Worm (Caenorhabditis elegans) whole organism, L1 larva: ENCODE results near the gene spr-3.
A peak's percentile ranks its signal among the peaks of the same experiment; 100 is the strongest.

ENCODE experiments used
- C04F5.9 ChIP-seq: sonication (generic microtip); optimal IDR thresholded peaks from 2 replicates; lab custom pipeline; 2016; ENCODE audit warnings: missing genetic modification characterization, missing compliant biosample characterization
- C16A3.4 ChIP-seq: fragments of 150-350 bp; optimal IDR thresholded peaks from 2 replicates; lab custom pipeline; 2014; ENCODE audit warnings: missing biosample characterization, missing genetic modification characterization
- F16B12.6 ChIP-seq: fragments of 150-350 bp; optimal IDR thresholded peaks from 2 replicates; lab custom pipeline; 2014; ENCODE audit warnings: missing biosample characterization, missing genetic modification characterization
- Y116A8C.19 ChIP-seq: sonication (generic microtip); optimal IDR thresholded peaks from 2 replicates; lab custom pipeline; 2016; ENCODE audit warnings: missing compliant biosample characterization, missing genetic modification characterization, borderline replicate concordance
- aha-1 ChIP-seq: fragments of 150-350 bp; optimal IDR thresholded peaks from 2 replicates; lab custom pipeline; 2014; ENCODE audit warnings: missing biosample characterization, missing genetic modification characterization
- alr-1 ChIP-seq: fragments of 200-800 bp; sonication (Bioruptor generic); optimal IDR thresholded peaks from 2 replicates; lab custom pipeline; 2018; ENCODE audit warnings: borderline replicate concordance, mild to moderate bottlenecking, missing genetic modification characterization, missing compliant biosample characterization
- ceh-82 ChIP-seq, 3 experiments: fragments of 150-350 bp in 1 of 3; sonication (generic microtip) in 2 of 3; optimal IDR thresholded peaks; 2 replicates each; lab custom pipeline; 2014 to 2017; ENCODE audit warnings: missing biosample characterization in 3 of 3, missing genetic modification characterization in 3 of 3
- ceh-88 ChIP-seq: fragments of 200-800 bp; sonication (Bioruptor generic); IDR thresholded peaks from 2 replicates; pipeline ENCODE4 v1.3.6; 2022; ENCODE audit warnings: missing genetic modification characterization, missing compliant biosample characterization
- ceh-90 ChIP-seq: sonication (generic microtip); optimal IDR thresholded peaks from 2 replicates; lab custom pipeline; 2016; ENCODE audit warnings: missing genetic modification characterization, missing compliant biosample characterization
- dpl-1 ChIP-seq, 3 experiments: fragments of 150-350 bp in 2 of 3; sonication (generic microtip) in 1 of 3; optimal IDR thresholded peaks; 2 replicates each; lab custom pipeline; 2014 to 2017; ENCODE audit warnings: missing biosample characterization in 3 of 3, missing genetic modification characterization in 3 of 3, missing genetic modification reagents in 3 of 3
- dsc-1 ChIP-seq: sonication (generic microtip); optimal IDR thresholded peaks from 2 replicates; lab custom pipeline; 2016; ENCODE audit warnings: mild to moderate bottlenecking, missing genetic modification characterization, missing compliant biosample characterization
- egl-13 ChIP-seq: sonication (generic microtip); optimal IDR thresholded peaks from 2 replicates; lab custom pipeline; 2016; ENCODE audit warnings: missing genotype, missing genetic modification reagents, missing genetic modification characterization, missing compliant biosample characterization
- egl-27 ChIP-seq, 2 experiments: fragments of 150-350 bp in 1 of 2; sonication (generic microtip); optimal IDR thresholded peaks; 3 replicates each; lab custom pipeline; 2017 to 2018; ENCODE audit warnings: missing biosample characterization in 2 of 2, missing genetic modification characterization in 2 of 2, missing genetic modification reagents in 2 of 2
- elt-2 ChIP-seq: sonication (generic microtip); optimal IDR thresholded peaks from 2 replicates; lab custom pipeline; 2016; ENCODE audit warnings: missing genetic modification characterization, mild to moderate bottlenecking, inconsistent platforms, missing compliant biosample characterization, missing genetic modification reagents
- fkh-10 ChIP-seq: sonication (generic microtip); optimal IDR thresholded peaks from 2 replicates; lab custom pipeline; 2017; ENCODE audit warnings: missing biosample characterization, missing genetic modification reagents, missing genetic modification characterization
- fkh-4 ChIP-seq: sonication (generic microtip); optimal IDR thresholded peaks from 2 replicates; lab custom pipeline; 2016; ENCODE audit warnings: missing compliant biosample characterization, missing genetic modification characterization, borderline replicate concordance
- fos-1 ChIP-seq: fragments of 150-350 bp; optimal IDR thresholded peaks from 2 replicates; lab custom pipeline; 2014; ENCODE audit warnings: missing biosample characterization, missing genetic modification characterization
- hlh-17 ChIP-seq: fragments of 200-800 bp; sonication (Bioruptor generic); optimal IDR thresholded peaks from 2 replicates; lab custom pipeline; 2018; ENCODE audit warnings: missing genetic modification characterization, mild to moderate bottlenecking, missing compliant biosample characterization, moderate library complexity, borderline replicate concordance
- hpl-2 ChIP-seq: fragments of 150-350 bp; optimal IDR thresholded peaks from 2 replicates; lab custom pipeline; 2014; ENCODE audit warnings: missing biosample characterization, missing genetic modification reagents, missing genetic modification characterization
- irx-1 ChIP-seq: sonication (generic microtip); optimal IDR thresholded peaks from 2 replicates; lab custom pipeline; 2016; ENCODE audit warnings: missing genetic modification characterization, missing compliant biosample characterization
- isw-1 ChIP-seq: fragments of 200-800 bp; sonication (Bioruptor generic); IDR thresholded peaks from 2 replicates; pipeline ENCODE4 v1.3.6; 2022; ENCODE audit warnings: missing genetic modification characterization, missing compliant biosample characterization
- jun-1 ChIP-seq: fragments of 150-350 bp; optimal IDR thresholded peaks from 2 replicates; lab custom pipeline; 2014; ENCODE audit warnings: missing biosample characterization, missing genetic modification reagents, missing genetic modification characterization
- lin-15B ChIP-seq: fragments of 150-350 bp; sonication (generic microtip); optimal IDR thresholded peaks from 3 replicates; lab custom pipeline; 2014; ENCODE audit warnings: missing biosample characterization, missing genetic modification characterization
- mab-9 ChIP-seq: fragments of 200-800 bp; sonication (Bioruptor generic); IDR thresholded peaks from 2 replicates; pipeline ENCODE4 v1.3.6; 2022; ENCODE audit warnings: missing genetic modification reagents, missing genetic modification characterization, missing compliant biosample characterization
- mef-2 ChIP-seq: fragments of 150-350 bp; optimal IDR thresholded peaks from 2 replicates; lab custom pipeline; 2014; ENCODE audit warnings: missing biosample characterization, missing genetic modification characterization
- nhr-11 ChIP-seq: fragments of 150-350 bp; optimal IDR thresholded peaks from 2 replicates; lab custom pipeline; 2014; ENCODE audit warnings: missing biosample characterization, missing genetic modification characterization
- nhr-20 ChIP-seq: sonication (generic microtip); optimal IDR thresholded peaks from 2 replicates; lab custom pipeline; 2016; ENCODE audit warnings: mild to moderate bottlenecking, missing genetic modification characterization, missing compliant biosample characterization
- nhr-28 ChIP-seq: fragments of 150-350 bp; optimal IDR thresholded peaks from 2 replicates; lab custom pipeline; 2014; ENCODE audit warnings: missing biosample characterization, missing genetic modification characterization
- nhr-47 ChIP-seq: sonication (generic microtip); optimal IDR thresholded peaks from 2 replicates; lab custom pipeline; 2016; ENCODE audit warnings: mild to moderate bottlenecking, missing genetic modification characterization, moderate library complexity, missing compliant biosample characterization
- nhr-77 ChIP-seq: fragments of 150-350 bp; optimal IDR thresholded peaks from 2 replicates; lab custom pipeline; 2014; ENCODE audit warnings: missing biosample characterization, missing genetic modification characterization
- nhr-85 ChIP-seq: sonication (generic microtip); peaks from one replicate; lab custom pipeline; 2016; ENCODE audit warnings: missing genetic modification characterization, inconsistent platforms, missing compliant biosample characterization
- nhr-90 ChIP-seq: sonication (generic microtip); optimal IDR thresholded peaks from 2 replicates; lab custom pipeline; 2016; ENCODE audit warnings: mild to moderate bottlenecking, missing genetic modification characterization, missing compliant biosample characterization; ENCODE audit not compliant: poor library complexity
- pag-3 ChIP-seq: sonication (generic microtip); optimal IDR thresholded peaks from 2 replicates; lab custom pipeline; 2017; ENCODE audit warnings: missing genetic modification characterization, mild to moderate bottlenecking, missing compliant biosample characterization, antibody characterized with exemption, borderline replicate concordance; ENCODE audit not compliant: insufficient read depth
- pax-3 ChIP-seq: fragments of 200-800 bp; sonication (Bioruptor generic); optimal IDR thresholded peaks from 2 replicates; lab custom pipeline; 2018; ENCODE audit warnings: mild to moderate bottlenecking, missing genetic modification characterization, moderate library complexity, missing compliant biosample characterization
- skn-1 ChIP-seq: fragments of 150-350 bp; optimal IDR thresholded peaks from 2 replicates; lab custom pipeline; 2014; ENCODE audit warnings: missing biosample characterization, missing genetic modification characterization
- snu-23 ChIP-seq: sonication (generic microtip); optimal IDR thresholded peaks from 2 replicates; lab custom pipeline; 2016; ENCODE audit warnings: missing genetic modification characterization, missing compliant biosample characterization
- sox-4 ChIP-seq: sonication (generic microtip); optimal IDR thresholded peaks from 2 replicates; lab custom pipeline; 2016; ENCODE audit warnings: missing genetic modification characterization, missing compliant biosample characterization
- sptf-1 ChIP-seq: fragments of 150-350 bp; optimal IDR thresholded peaks from 2 replicates; lab custom pipeline; 2014; ENCODE audit warnings: missing biosample characterization, missing genetic modification characterization
- swsn-7 ChIP-seq: sonication (generic microtip); optimal IDR thresholded peaks from 2 replicates; lab custom pipeline; 2016; ENCODE audit warnings: missing genetic modification characterization, missing compliant biosample characterization
- tbx-2 ChIP-seq: sonication (generic microtip); optimal IDR thresholded peaks from 2 replicates; lab custom pipeline; 2016; ENCODE audit warnings: missing genetic modification characterization, missing compliant biosample characterization
- unc-130 ChIP-seq: fragments of 150-350 bp; optimal IDR thresholded peaks from 2 replicates; lab custom pipeline; 2017; ENCODE audit warnings: missing biosample characterization, missing genetic modification characterization, inconsistent platforms
- unc-30 ChIP-seq: sonication (generic microtip); optimal IDR thresholded peaks from 2 replicates; lab custom pipeline; 2017; ENCODE audit warnings: missing biosample characterization, missing genetic modification characterization
- unc-98 ChIP-seq: fragments of 200-800 bp; sonication (Bioruptor generic); IDR thresholded peaks from 2 replicates; pipeline ENCODE4 v1.3.6; 2022; ENCODE audit warnings: missing genetic modification characterization, missing compliant biosample characterization
- zag-1 ChIP-seq: fragments of 150-350 bp; optimal IDR thresholded peaks from 2 replicates; lab custom pipeline; 2014; ENCODE audit warnings: missing biosample characterization, missing genetic modification characterization
- ztf-11 ChIP-seq, 2 experiments: sonication (generic microtip); optimal IDR thresholded peaks; 2 replicates each; lab custom pipeline; 2016 to 2017; ENCODE audit warnings: missing genetic modification characterization in 2 of 2, missing biosample characterization in 1 of 2, missing compliant biosample characterization in 1 of 2

The spr-3 gene

DNA sequence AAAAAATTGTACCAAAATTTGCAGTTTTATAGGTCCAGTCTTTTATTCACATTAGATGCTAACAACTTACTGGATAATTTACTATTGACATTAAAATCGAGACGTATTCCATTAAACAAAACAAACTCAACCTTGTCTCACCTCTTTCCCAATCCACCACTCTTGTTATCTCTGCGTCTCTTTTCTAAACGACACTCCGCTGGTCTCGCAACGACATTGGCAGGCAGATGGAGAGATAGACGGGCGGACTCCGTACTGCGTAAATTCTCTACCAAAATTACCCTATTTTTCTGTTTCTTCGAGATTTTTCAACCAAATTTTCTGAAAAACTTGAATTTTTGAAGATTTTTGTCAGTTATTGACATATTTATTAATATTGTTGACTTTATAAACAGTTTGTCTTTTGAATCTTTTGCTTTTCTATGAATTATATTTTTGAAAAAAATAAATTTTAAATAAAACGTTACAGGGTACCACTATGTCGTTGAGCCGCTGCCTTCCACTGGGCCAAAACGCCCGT, 44.5 kb upstream of the spr-3 start, which contains the start of gene asb-2 (continued):
- TF ChIP-seq alr-1 (tag; lab: Kevin White, UChicago) (no peak), fos-1 (tag; lab: Kevin White, UChicago) (peak; percentile 90), jun-1 (peak; percentile 79), ceh-88 (GFP tag; lab: Robert Waterston, UW) (peak; percentile 35; the same call in 1 of the 2 replicates), unc-30 (tag; lab: Kevin White, UChicago) (no peak), aha-1 (no peak), unc-130 (peak; percentile 88), pag-3 (tag; lab: Kevin White, UChicago) (no peak), hpl-2 (GFP tag; lab: Kevin White, UChicago) (peak; percentile 45), nhr-85 (tag; lab: Kevin White, UChicago) (peak; percentile 92), Y116A8C.19 (tag; lab: Kevin White, UChicago) (no peak), ztf-11 (tag; optimal IDR thresholded peaks at IDR 0.05; lab: Kevin White, UChicago) (no peak), unc-98 (no peak), swsn-7 (tag; lab: Kevin White, UChicago) (peak; percentile 89), pax-3 (tag; lab: Kevin White, UChicago) (peak; percentile 39), zag-1 (no peak), F16B12.6 (tag; lab: Kevin White, UChicago) (peak; percentile 56), skn-1 (peak; percentile 94), fkh-10 (GFP tag; lab: Kevin White, UChicago) (no peak), nhr-20 (tag; lab: Kevin White, UChicago) (peak; percentile 92), irx-1 (tag; lab: Kevin White, UChicago) (peak; percentile 59), mab-9 (no peak), sox-4 (tag; lab: Kevin White, UChicago) (no peak), egl-13 (peak; percentile 58), lin-15B (tag; lab: Kevin White, UChicago) (peak; percentile 87), nhr-47 (tag; lab: Kevin White, UChicago) (peak; percentile 90), mef-2 (peak; percentile 50), nhr-28 (tag; lab: Kevin White, UChicago) (no peak), tbx-2 (tag; lab: Kevin White, UChicago) (peak; percentile 86), ceh-90 (tag; lab: Kevin White, UChicago) (peak; percentile 2), nhr-90 (tag; lab: Kevin White, UChicago) (peak; percentile 86), elt-2 (peak; percentile 32), isw-1 (peak; percentile 55), dsc-1 (tag; lab: Kevin White, UChicago) (peak; percentile 79), egl-27 (tag; optimal IDR thresholded peaks at IDR 0.05; lab: Kevin White, UChicago) (no peak), hlh-17 (GFP tag; lab: Kevin White, UChicago) (no peak), nhr-77 (tag; lab: Kevin White, UChicago) (peak; percentile 80), sptf-1 (tag; lab: Kevin White, UChicago) (no peak), C16A3.4 (tag; lab: Kevin White, UChicago) (peak; percentile 89), fkh-4 (tag; lab: Kevin White, UChicago) (no peak), ceh-82 (tag; optimal IDR thresholded peaks at IDR 0.05; lab: Kevin White, UChicago) (peak; percentile 74 to 93 (median 79)), C04F5.9 (peak; percentile 64), snu-23 (GFP tag; lab: Kevin White, UChicago) (peak; percentile 94), nhr-11 (tag; lab: Kevin White, UChicago) (peak; percentile 67), dpl-1 (GFP tag; optimal IDR thresholded peaks at IDR 0.05; lab: Kevin White, UChicago) (peak; percentile 69 to 79 (median 78))
- TF ChIP-seq, all 84 proteins: peak for 52
